Fruit fly (Drosophila melanogaster) whole organism, adult: ENCODE results near the gene Pdi.

Experiments
- CG1620 ChIP-seq: fragments of 200-800 bp; sonication (Bioruptor generic); optimal IDR thresholded peaks from 2 replicates; lab custom pipeline; 2016; ENCODE audit warnings: missing biosample characterization, missing genetic modification characterization
- CG7101 ChIP-seq: fragments of 200-800 bp; sonication (Bioruptor generic); optimal IDR thresholded peaks from 2 replicates; lab custom pipeline; 2018; ENCODE audit warnings: missing biosample characterization, mild to moderate bottlenecking, missing genetic modification characterization, moderate library complexity
- kay ChIP-seq: fragments of 200-800 bp; sonication (Bioruptor generic); peaks from one replicate; lab custom pipeline; 2016; ENCODE audit warnings: missing biosample characterization, missing genetic modification characterization, borderline replicate concordance

DNA sequence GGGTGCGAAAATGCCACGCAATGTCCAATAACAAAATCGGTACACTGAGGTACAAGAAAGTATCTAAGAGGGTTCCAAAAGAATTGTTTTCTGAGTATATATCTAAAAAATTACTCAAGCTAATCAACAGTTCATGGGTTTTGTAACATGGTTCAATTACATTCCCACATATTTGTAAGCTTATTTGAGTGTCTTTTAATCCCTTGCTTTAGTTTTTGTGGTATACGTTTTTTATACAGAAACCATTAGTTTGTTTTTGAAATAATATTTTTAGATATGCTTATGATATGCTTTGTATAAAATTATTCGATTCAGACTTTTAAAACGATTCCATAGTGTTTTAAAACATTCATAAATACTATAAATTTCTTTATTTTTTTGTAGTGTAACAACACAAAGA lies 38.2 kb upstream of the Pdi start:
- TF ChIP-seq CG1620 (GFP tag; lab: Kevin White, UChicago) (no peak), kay (GFP tag; lab: Kevin White, UChicago) (no peak), CG7101 (no peak)
